Worm (Caenorhabditis elegans) whole organism, L1 larva: ENCODE results near the gene spat-3.
A peak's percentile ranks its signal among the peaks of the same experiment; 100 is the strongest.

Source experiments
- C04F5.9 ChIP-seq: sonication (generic microtip); optimal IDR thresholded peaks from 2 replicates; lab custom pipeline; 2016; ENCODE audit warnings: missing genetic modification characterization, missing compliant biosample characterization
- C34B4.2 ChIP-seq: sonication (generic microtip); optimal IDR thresholded peaks from 2 replicates; lab custom pipeline; 2017; ENCODE audit warnings: mild to moderate bottlenecking, missing genetic modification characterization, missing compliant biosample characterization
- Y116A8C.19 ChIP-seq: sonication (generic microtip); optimal IDR thresholded peaks from 2 replicates; lab custom pipeline; 2016; ENCODE audit warnings: missing compliant biosample characterization, missing genetic modification characterization, borderline replicate concordance
- aly-2 ChIP-seq: fragments of 150-350 bp; optimal IDR thresholded peaks from 2 replicates; lab custom pipeline; 2014; ENCODE audit warnings: missing biosample characterization, missing genetic modification characterization
- ama-1 ChIP-seq: fragments of 150-350 bp; optimal IDR thresholded peaks from 2 replicates; lab custom pipeline; 2014
- blmp-1 ChIP-seq: fragments of 150-350 bp; optimal IDR thresholded peaks from 2 replicates; lab custom pipeline; 2014; ENCODE audit warnings: missing biosample characterization, missing genetic modification characterization
- ceh-82 ChIP-seq, 3 experiments: fragments of 150-350 bp in 1 of 3; sonication (generic microtip) in 2 of 3; optimal IDR thresholded peaks; 2 replicates each; lab custom pipeline; 2014 to 2017; ENCODE audit warnings: missing biosample characterization in 3 of 3, missing genetic modification characterization in 3 of 3
- ceh-88 ChIP-seq: fragments of 200-800 bp; sonication (Bioruptor generic); IDR thresholded peaks from 2 replicates; pipeline ENCODE4 v1.3.6; 2022; ENCODE audit warnings: missing genetic modification characterization, missing compliant biosample characterization
- dsc-1 ChIP-seq: sonication (generic microtip); optimal IDR thresholded peaks from 2 replicates; lab custom pipeline; 2016; ENCODE audit warnings: mild to moderate bottlenecking, missing genetic modification characterization, missing compliant biosample characterization
- efl-1 ChIP-seq, 4 experiments: fragments of 150-350 bp; optimal IDR thresholded peaks in 3 of 4; peaks in 1 of 4; 1 replicate in 1 of 4; 2 replicates in 3 of 4; lab custom pipeline; 2014; ENCODE audit warnings: missing biosample characterization in 2 of 4, missing genetic modification characterization in 2 of 4, missing genetic modification reagents in 2 of 4
- egl-27 ChIP-seq, 2 experiments: fragments of 150-350 bp in 1 of 2; sonication (generic microtip); optimal IDR thresholded peaks; 3 replicates each; lab custom pipeline; 2017 to 2018; ENCODE audit warnings: missing biosample characterization in 2 of 2, missing genetic modification characterization in 2 of 2, missing genetic modification reagents in 2 of 2
- ets-5 ChIP-seq: fragments of 200-800 bp; sonication (Bioruptor generic); IDR thresholded peaks from 2 replicates; pipeline ENCODE4 v1.3.6; 2022; ENCODE audit warnings: missing genetic modification characterization, missing compliant biosample characterization
- fkh-10 ChIP-seq: sonication (generic microtip); optimal IDR thresholded peaks from 2 replicates; lab custom pipeline; 2017; ENCODE audit warnings: missing biosample characterization, missing genetic modification reagents, missing genetic modification characterization
- fkh-8 ChIP-seq: sonication (generic microtip); optimal IDR thresholded peaks from 2 replicates; lab custom pipeline; 2016; ENCODE audit warnings: mild to moderate bottlenecking, missing genetic modification characterization, missing compliant biosample characterization
- hlh-17 ChIP-seq: fragments of 200-800 bp; sonication (Bioruptor generic); optimal IDR thresholded peaks from 2 replicates; lab custom pipeline; 2018; ENCODE audit warnings: missing genetic modification characterization, mild to moderate bottlenecking, missing compliant biosample characterization, moderate library complexity, borderline replicate concordance
- irx-1 ChIP-seq: sonication (generic microtip); optimal IDR thresholded peaks from 2 replicates; lab custom pipeline; 2016; ENCODE audit warnings: missing genetic modification characterization, missing compliant biosample characterization
- lin-14 ChIP-seq: fragments of 200-800 bp; sonication (Bioruptor generic); optimal IDR thresholded peaks from 2 replicates; lab custom pipeline; 2018; ENCODE audit warnings: mild to moderate bottlenecking, missing genetic modification characterization, moderate library complexity, missing compliant biosample characterization
- lin-39 ChIP-seq: fragments of 150-350 bp; optimal IDR thresholded peaks from 2 replicates; lab custom pipeline; 2014; ENCODE audit warnings: missing biosample characterization, missing genetic modification reagents, missing genetic modification characterization
- mef-2 ChIP-seq: fragments of 150-350 bp; optimal IDR thresholded peaks from 2 replicates; lab custom pipeline; 2014; ENCODE audit warnings: missing biosample characterization, missing genetic modification characterization
- nhr-12 ChIP-seq: sonication (generic microtip); optimal IDR thresholded peaks from 2 replicates; lab custom pipeline; 2017; ENCODE audit warnings: missing biosample characterization, missing genetic modification characterization
- nhr-71 ChIP-seq: sonication (generic microtip); optimal IDR thresholded peaks from 2 replicates; lab custom pipeline; 2016; ENCODE audit warnings: mild to moderate bottlenecking, missing genetic modification characterization, moderate library complexity, missing compliant biosample characterization
- nhr-77 ChIP-seq: fragments of 150-350 bp; optimal IDR thresholded peaks from 2 replicates; lab custom pipeline; 2014; ENCODE audit warnings: missing biosample characterization, missing genetic modification characterization
- nhr-84 ChIP-seq: sonication (generic microtip); optimal IDR thresholded peaks from 2 replicates; lab custom pipeline; 2017; ENCODE audit warnings: missing biosample characterization, missing genetic modification characterization
- nhr-90 ChIP-seq: sonication (generic microtip); optimal IDR thresholded peaks from 2 replicates; lab custom pipeline; 2016; ENCODE audit warnings: mild to moderate bottlenecking, missing genetic modification characterization, missing compliant biosample characterization; ENCODE audit not compliant: poor library complexity
- pag-3 ChIP-seq: sonication (generic microtip); optimal IDR thresholded peaks from 2 replicates; lab custom pipeline; 2017; ENCODE audit warnings: missing genetic modification characterization, mild to moderate bottlenecking, missing compliant biosample characterization, antibody characterized with exemption, borderline replicate concordance; ENCODE audit not compliant: insufficient read depth
- sox-4 ChIP-seq: sonication (generic microtip); optimal IDR thresholded peaks from 2 replicates; lab custom pipeline; 2016; ENCODE audit warnings: missing genetic modification characterization, missing compliant biosample characterization
- sptf-1 ChIP-seq: fragments of 150-350 bp; optimal IDR thresholded peaks from 2 replicates; lab custom pipeline; 2014; ENCODE audit warnings: missing biosample characterization, missing genetic modification characterization
- sup-37 ChIP-seq: fragments of 200-800 bp; sonication (Bioruptor generic); optimal IDR thresholded peaks from 2 replicates; lab custom pipeline; 2018; ENCODE audit warnings: mild to moderate bottlenecking, missing genetic modification characterization, missing compliant biosample characterization
- tlp-1 ChIP-seq: fragments of 150-350 bp; optimal IDR thresholded peaks from 2 replicates; lab custom pipeline; 2014; ENCODE audit warnings: missing biosample characterization, missing genetic modification characterization
- vab-15 ChIP-seq: sonication (generic microtip); optimal IDR thresholded peaks from 2 replicates; lab custom pipeline; 2017; ENCODE audit warnings: missing genotype, mild to moderate bottlenecking, missing genetic modification characterization, missing compliant biosample characterization
- zag-1 ChIP-seq: fragments of 150-350 bp; optimal IDR thresholded peaks from 2 replicates; lab custom pipeline; 2014; ENCODE audit warnings: missing biosample characterization, missing genetic modification characterization
- zip-4 ChIP-seq: fragments of 200-800 bp; sonication (Bioruptor generic); optimal IDR thresholded peaks from 2 replicates; lab custom pipeline; 2018; ENCODE audit warnings: mild to moderate bottlenecking, missing genetic modification characterization, moderate library complexity, missing compliant biosample characterization

spat-3 gene

DNA sequence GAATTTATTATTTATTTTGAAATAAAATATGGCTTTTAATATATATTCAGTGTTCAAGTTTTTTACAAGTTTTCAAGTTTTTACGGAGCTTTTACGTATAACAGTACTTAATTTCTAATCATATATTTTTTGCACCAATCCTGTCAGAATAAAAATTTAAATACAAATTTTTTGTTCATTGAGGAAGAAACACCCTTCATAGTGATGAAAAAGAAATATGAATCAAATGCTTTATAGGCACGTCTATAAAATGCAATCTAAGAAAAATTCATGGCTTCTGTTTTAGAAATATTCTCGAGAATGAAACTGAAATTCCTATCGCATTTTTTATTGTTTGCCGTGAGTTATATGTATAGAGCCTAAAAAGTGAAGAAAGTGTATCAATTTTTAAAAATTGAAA, 19.1 kb downstream of the spat-3 start, which contains the start of gene C05E11.2:
Gene C05E11.2, plus strand, starts transcription at position 301 of the 400 bp plus-strand sequence.
- no peak for TF ChIP-seq pag-3
- no peak for TF ChIP-seq sox-4 (tag; lab: Kevin White, UChicago)
- no peak for TF ChIP-seq nhr-90 (tag; lab: Kevin White, UChicago)
- no peak for TF ChIP-seq sptf-1 (tag; lab: Kevin White, UChicago)
- TF ChIP-seq C34B4.2 (tag; lab: Kevin White, UChicago) = no peak
- no peak for TF ChIP-seq hlh-17
- TF ChIP-seq irx-1 (tag; lab: Kevin White, UChicago) = no peak
- TF ChIP-seq nhr-71 (tag; lab: Kevin White, UChicago) = no peak
- no peak for TF ChIP-seq blmp-1

- TF ChIP-seq egl-27 (tag; optimal IDR thresholded peaks at IDR 0.05; lab: Kevin White, UChicago) (no peak), irx-1 (tag; lab: Kevin White, UChicago) (no peak), pag-3 (no peak), ceh-82 (tag; optimal IDR thresholded peaks at IDR 0.05; lab: Kevin White, UChicago) (no peak), nhr-90 (tag; lab: Kevin White, UChicago) (no peak), sup-37 (GFP tag; lab: Kevin White, UChicago) (no peak), ceh-88 (no peak), Y116A8C.19 (tag; lab: Kevin White, UChicago) (no peak), mef-2 (tag; lab: Kevin White, UChicago) (no peak), blmp-1 (no peak), zag-1 (no peak), ets-5 (no peak), tlp-1 (tag; lab: Kevin White, UChicago) (no peak), lin-14 (GFP tag; lab: Kevin White, UChicago) (no peak), dsc-1 (tag; lab: Kevin White, UChicago) (no peak), fkh-10 (GFP tag; lab: Kevin White, UChicago) (no peak), ama-1 (lab: Kevin White, UChicago) (no peak)
Measured at ce11 chrX:4585579-4585978, 20.1 kb downstream of the spat-3 start, which contains the start of gene C05E11.7. Gene C05E11.7, minus strand, starts transcription at chrX:4585679.

- no peak for TF ChIP-seq nhr-84 (tag; lab: Kevin White, UChicago)
- TF ChIP-seq, all 84 proteins: peak for 0
Measured at ce11 chrX:4578581-4578980, 27.1 kb downstream of the spat-3 start.

ce11 chrX:4577941-4578340, 27.8 kb downstream of the spat-3 start, which contains the start of gene C05E11.3:
Gene C05E11.3, plus strand, starts transcription at chrX:4578241.
- TF ChIP-seq blmp-1 (no peak), efl-1 (optimal IDR thresholded peaks at IDR 0.05; lab: Kevin White, UChicago) (no peak), efl-1 (GFP tag; optimal IDR thresholded peaks at IDR 0.05 in 1 of 2; lab: Kevin White, UChicago) (peak in 1 of 2 experiments; percentile 36)

- TF ChIP-seq mef-2 (tag; lab: Kevin White, UChicago) (no peak), lin-14 (GFP tag; lab: Kevin White, UChicago) (peak; percentile 70), ceh-82 (tag; optimal IDR thresholded peaks at IDR 0.05; lab: Kevin White, UChicago) (peak in 1 of 3 experiments; percentile 5), fkh-10 (GFP tag; lab: Kevin White, UChicago) (peak; percentile 7), nhr-12 (no peak), fkh-8 (tag; lab: Kevin White, UChicago) (peak; percentile 52)
- TF ChIP-seq, all 84 proteins: peak for 4
Measured at ce11 chrX:4576272-4576671, 29.5 kb downstream of the spat-3 start.

- TF ChIP-seq lin-14 (GFP tag; lab: Kevin White, UChicago) (peak; percentile 45), fkh-10 (GFP tag; lab: Kevin White, UChicago) (peak; percentile 70), aly-2 (no peak)
Measured at ce11 chrX:4574873-4575272, 30.9 kb downstream of the spat-3 start.

DNA sequence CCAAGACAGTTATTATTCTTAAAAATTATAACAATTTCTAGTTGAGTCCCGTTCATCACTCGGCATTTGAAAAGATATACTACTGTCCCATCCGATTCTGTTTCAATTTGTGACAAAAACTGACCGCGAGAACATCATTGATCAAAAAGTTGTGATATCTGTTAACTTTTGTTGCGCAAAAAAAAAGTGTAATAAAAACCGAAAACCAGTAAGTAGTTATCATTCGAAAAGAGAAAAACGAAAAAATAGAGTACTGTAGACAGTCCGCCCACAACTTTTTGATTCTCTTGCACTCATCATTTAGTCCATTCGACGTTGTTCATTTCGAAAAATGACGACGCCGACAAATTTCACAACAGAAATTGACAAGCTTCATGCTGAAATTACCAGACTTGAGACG, 34.6 kb downstream of the spat-3 start, which contains the start of gene amt-1:
Gene amt-1, plus strand, starts transcription at position 301 of the 400 bp plus-strand sequence.
- TF ChIP-seq C04F5.9 (tag; lab: Kevin White, UChicago) (no peak), ceh-82 (tag; optimal IDR thresholded peaks at IDR 0.05; lab: Kevin White, UChicago) (no peak), vab-15 (no peak), blmp-1 (peak; percentile 16), zip-4 (GFP tag; lab: Kevin White, UChicago) (no peak), lin-39 (tag; lab: Kevin White, UChicago) (no peak), nhr-77 (tag; lab: Kevin White, UChicago) (no peak)
